Fruit fly (Drosophila melanogaster) whole organism, embryonic: ENCODE measurements around the gene CG43078.

Experiments used
- C15 ChIP-seq: fragments of 200-800 bp; sonication (Bioruptor generic); IDR thresholded peaks from 3 replicates; pipeline ENCODE4 v1.3.6; 2022; ENCODE audit warnings: missing biosample characterization, missing genetic modification characterization
- CG10654 ChIP-seq: fragments of 200-800 bp; sonication (Bioruptor generic); optimal IDR thresholded peaks from 2 replicates; lab custom pipeline; 2016; ENCODE audit warnings: missing biosample characterization, missing genetic modification characterization
- CG11398 ChIP-seq: fragments of 200-800 bp; sonication (Bioruptor generic); optimal IDR thresholded peaks from 2 replicates; lab custom pipeline; 2016; ENCODE audit warnings: missing biosample characterization, missing genetic modification characterization
- CG11696 ChIP-seq: fragments of 200-800 bp; sonication (Bioruptor generic); IDR thresholded peaks from 2 replicates; pipeline ENCODE4 v1.3.6; 2022; ENCODE audit warnings: missing biosample characterization, missing genetic modification characterization
- CG15696 ChIP-seq: fragments of 200-800 bp; sonication (Bioruptor generic); optimal IDR thresholded peaks from 2 replicates; lab custom pipeline; 2019; ENCODE audit warnings: missing biosample characterization, mild to moderate bottlenecking, missing genetic modification characterization, moderate library complexity
- CG17361 ChIP-seq: fragments of 200-800 bp; sonication (Bioruptor generic); IDR thresholded peaks from 3 replicates; pipeline ENCODE4 v1.3.6; 2022; ENCODE audit warnings: missing biosample characterization, missing genetic modification characterization
- CG30431 ChIP-seq: fragments of 200-800 bp; sonication (Bioruptor generic); optimal IDR thresholded peaks from 2 replicates; lab custom pipeline; 2017; ENCODE audit warnings: missing biosample characterization, missing genetic modification characterization
- CG33557 ChIP-seq: fragments of 200-800 bp; sonication (Bioruptor generic); optimal IDR thresholded peaks from 2 replicates; lab custom pipeline; 2019; ENCODE audit warnings: missing biosample characterization, mild to moderate bottlenecking, missing genetic modification characterization, moderate library complexity
- CG4730 ChIP-seq: fragments of 200-800 bp; sonication (Bioruptor generic); IDR thresholded peaks from 2 replicates; pipeline ENCODE4 v1.3.6; 2022; ENCODE audit warnings: missing biosample characterization, missing genetic modification characterization
- CG7357 ChIP-seq: fragments of 200-800 bp; sonication (Bioruptor generic); IDR thresholded peaks from 3 replicates; pipeline ENCODE4 v1.3.6; 2022; ENCODE audit warnings: missing biosample characterization, missing genetic modification characterization
- CG7987 ChIP-seq: fragments of 200-800 bp; sonication (Bioruptor generic); optimal IDR thresholded peaks from 2 replicates; lab custom pipeline; 2018; ENCODE audit warnings: missing biosample characterization, mild to moderate bottlenecking, missing genetic modification characterization, moderate library complexity
- CG8359 ChIP-seq: fragments of 200-800 bp; sonication (Bioruptor generic); optimal IDR thresholded peaks from 2 replicates; lab custom pipeline; 2017; ENCODE audit warnings: missing biosample characterization, mild to moderate bottlenecking, missing genetic modification characterization, borderline replicate concordance
- CG8765 ChIP-seq: fragments of 200-800 bp; sonication (Bioruptor generic); IDR thresholded peaks from 2 replicates; pipeline ENCODE4 v1.3.6; 2022; ENCODE audit warnings: missing biosample characterization, missing genetic modification characterization
- CG8924 ChIP-seq: fragments of 200-800 bp; optimal IDR thresholded peaks from 3 replicates; lab custom pipeline; 2019; ENCODE audit warnings: missing biosample characterization, mild to moderate bottlenecking, missing genetic modification characterization, moderate library complexity
- CG9437 ChIP-seq: fragments of 200-800 bp; sonication (Bioruptor generic); optimal IDR thresholded peaks from 2 replicates; lab custom pipeline; 2018; ENCODE audit warnings: missing biosample characterization, mild to moderate bottlenecking, missing genetic modification characterization
- CG9727 ChIP-seq: fragments of 200-800 bp; sonication (Bioruptor generic); optimal IDR thresholded peaks from 3 replicates; lab custom pipeline; 2017; ENCODE audit warnings: missing biosample characterization, mild to moderate bottlenecking, missing genetic modification characterization
- D19A ChIP-seq: fragments of 200-800 bp; optimal IDR thresholded peaks from 3 replicates; lab custom pipeline; 2019; ENCODE audit warnings: missing biosample characterization, mild to moderate bottlenecking, missing genetic modification characterization, moderate library complexity
- Dfd ChIP-seq, 2 experiments: fragments of >200 bp; optimal IDR thresholded peaks; 2 replicates each; lab custom pipeline; 2017; ENCODE audit warnings: missing biosample characterization in 2 of 2, missing genetic modification characterization in 2 of 2
- GATAe ChIP-seq: fragments of 200-800 bp; sonication (Bioruptor generic); conservative IDR thresholded peaks from 2 replicates; pipeline ENCODE4 v1.3.6; 2022; ENCODE audit warnings: missing biosample characterization, missing genetic modification characterization
- HmgD ChIP-seq: fragments of 200-800 bp; sonication (Bioruptor generic); optimal IDR thresholded peaks from 3 replicates; lab custom pipeline; 2016; ENCODE audit warnings: missing biosample characterization, missing genetic modification characterization
- Hmr ChIP-seq: fragments of 200-800 bp; sonication (Bioruptor generic); optimal IDR thresholded peaks from 3 replicates; lab custom pipeline; 2017; ENCODE audit warnings: mild to moderate bottlenecking, missing biosample characterization, missing genetic modification reagents, missing genetic modification characterization
- Kr ChIP-seq: fragments of 200-800 bp; sonication (Bioruptor generic); optimal IDR thresholded peaks from 2 replicates; lab custom pipeline; 2017; ENCODE audit warnings: missing biosample characterization, mild to moderate bottlenecking, missing genetic modification characterization
- Myb ChIP-seq: fragments of 200-800 bp; sonication (Bioruptor generic); optimal IDR thresholded peaks from 2 replicates; lab custom pipeline; 2016; ENCODE audit warnings: missing biosample characterization, missing genetic modification characterization
- Opbp ChIP-seq: fragments of 200-800 bp; sonication (Bioruptor generic); IDR thresholded peaks from 3 replicates; pipeline ENCODE4 v1.3.6; 2022; ENCODE audit warnings: missing biosample characterization, missing genetic modification characterization; ENCODE audit not compliant: partially characterized antibody
- Pdp1 ChIP-seq, 2 experiments: fragments of 200-800 bp; sonication (Bioruptor generic); optimal IDR thresholded peaks; 3 replicates each; lab custom pipeline; 2016; ENCODE audit warnings: missing biosample characterization in 2 of 2, missing genetic modification characterization in 2 of 2, mild to moderate bottlenecking in 1 of 2, moderate library complexity in 1 of 2
- Ptx1 ChIP-seq: fragments of 200-800 bp; sonication (Bioruptor generic); IDR thresholded peaks from 2 replicates; pipeline ENCODE4 v1.3.6; 2022; ENCODE audit warnings: missing biosample characterization, missing genetic modification characterization
- Sox100B ChIP-seq: fragments of 200-800 bp; sonication (Bioruptor generic); optimal IDR thresholded peaks from 3 replicates; lab custom pipeline; 2018; ENCODE audit warnings: missing biosample characterization, mild to moderate bottlenecking, missing genetic modification characterization
- Spps ChIP-seq: fragments of 200-800 bp; sonication (Bioruptor generic); optimal IDR thresholded peaks from 2 replicates; lab custom pipeline; 2018; ENCODE audit warnings: missing biosample characterization, mild to moderate bottlenecking, missing genetic modification characterization
- dmrt99B ChIP-seq: fragments of 200-800 bp; sonication (Bioruptor generic); optimal IDR thresholded peaks from 2 replicates; lab custom pipeline; 2018; ENCODE audit warnings: missing biosample characterization, mild to moderate bottlenecking, missing genetic modification characterization, moderate library complexity
- fd64A ChIP-seq: fragments of 200-800 bp; sonication (Bioruptor generic); optimal IDR thresholded peaks from 3 replicates; lab custom pipeline; 2018; ENCODE audit warnings: missing biosample characterization, mild to moderate bottlenecking, missing genetic modification characterization
- gfzf ChIP-seq: fragments of 200-800 bp; sonication (Bioruptor generic); optimal IDR thresholded peaks from 2 replicates; lab custom pipeline; 2016; ENCODE audit warnings: missing biosample characterization, mild to moderate bottlenecking, missing genetic modification characterization, moderate library complexity
- hkb ChIP-seq, 2 experiments: fragments of 200-800 bp in 1 of 2; fragments of >200 bp in 1 of 2; sonication (Bioruptor generic) in 1 of 2; IDR thresholded peaks in 1 of 2; optimal IDR thresholded peaks in 1 of 2; 2 replicates each; pipeline versions ENCODE4 v1.3.6 to Lab custom; 2017 to 2022; ENCODE audit warnings: missing biosample characterization in 1 of 2, missing genetic modification characterization in 1 of 2
- inv ChIP-seq: fragments of 200-800 bp; sonication (Bioruptor generic); IDR thresholded peaks from 2 replicates; pipeline ENCODE4 v1.3.6; 2022; ENCODE audit warnings: missing biosample characterization, missing genetic modification characterization; ENCODE audit not compliant: partially characterized antibody
- mirr ChIP-seq: fragments of 200-800 bp; sonication (Bioruptor generic); optimal IDR thresholded peaks from 3 replicates; lab custom pipeline; 2018; ENCODE audit warnings: missing biosample characterization, mild to moderate bottlenecking, missing genetic modification characterization
- mld ChIP-seq: fragments of 200-800 bp; sonication (Bioruptor generic); IDR thresholded peaks from 3 replicates; pipeline ENCODE4 v1.3.6; 2022; ENCODE audit warnings: missing biosample characterization, missing genetic modification characterization; ENCODE audit not compliant: partially characterized antibody
- nerfin-1 ChIP-seq: fragments of 200-800 bp; sonication (Bioruptor generic); optimal IDR thresholded peaks from 3 replicates; lab custom pipeline; 2019; ENCODE audit warnings: missing biosample characterization, mild to moderate bottlenecking, missing genetic modification characterization, moderate library complexity
- nom ChIP-seq: fragments of 200-800 bp; sonication (Bioruptor generic); optimal IDR thresholded peaks from 2 replicates; lab custom pipeline; 2017; ENCODE audit warnings: missing biosample characterization, missing genetic modification characterization, mild to moderate bottlenecking, moderate library complexity, missing genetic modification reagents
- otp ChIP-seq: fragments of 200-800 bp; sonication (Bioruptor generic); IDR thresholded peaks from 3 replicates; pipeline ENCODE4, ENCODE4 v1.3.6; 2022; ENCODE audit warnings: missing biosample characterization, missing genetic modification characterization
- pros ChIP-seq: fragments of 200-800 bp; sonication (Bioruptor generic); optimal IDR thresholded peaks from 3 replicates; lab custom pipeline; 2019; ENCODE audit warnings: missing biosample characterization, mild to moderate bottlenecking, missing genetic modification characterization, moderate library complexity
- sens-2 ChIP-seq: fragments of 200-800 bp; sonication (Bioruptor generic); IDR thresholded peaks from 2 replicates; pipeline ENCODE4 v1.3.6; 2022; ENCODE audit warnings: missing biosample characterization, missing genetic modification characterization
- stc ChIP-seq: fragments of 200-800 bp; sonication (Bioruptor generic); IDR thresholded peaks from 2 replicates; pipeline ENCODE4 v1.3.6; 2022; ENCODE audit warnings: missing biosample characterization, missing genetic modification characterization
- stwl ChIP-seq: fragments of 200-800 bp; sonication (Bioruptor generic); optimal IDR thresholded peaks from 3 replicates; lab custom pipeline; 2018; ENCODE audit warnings: missing biosample characterization, mild to moderate bottlenecking, missing genetic modification characterization, moderate library complexity
- sug ChIP-seq: fragments of 200-800 bp; optimal IDR thresholded peaks from 2 replicates; lab custom pipeline; 2019; ENCODE audit warnings: missing biosample characterization, mild to moderate bottlenecking, missing genetic modification characterization, moderate library complexity
- tin ChIP-seq: fragments of 200-800 bp; sonication (Bioruptor generic); optimal IDR thresholded peaks from 3 replicates; lab custom pipeline; 2016; ENCODE audit warnings: missing biosample characterization, missing genetic modification characterization
- trh ChIP-seq: fragments of 200-800 bp; sonication (Bioruptor generic); optimal IDR thresholded peaks from 2 replicates; lab custom pipeline; 2016; ENCODE audit warnings: missing biosample characterization, missing genetic modification characterization
- vvl ChIP-seq: fragments of 200-800 bp; sonication (Bioruptor generic); IDR thresholded peaks from 2 replicates; pipeline ENCODE4 v1.3.6; 2022; ENCODE audit warnings: missing biosample characterization, missing genetic modification characterization
- wor ChIP-seq: fragments of 200-800 bp; sonication (Bioruptor generic); IDR thresholded peaks from 2 replicates; pipeline ENCODE4 v1.3.6; 2022; ENCODE audit warnings: missing biosample characterization, missing genetic modification characterization
- z ChIP-seq: fragments of 200-800 bp; sonication (Bioruptor generic); IDR thresholded peaks from 3 replicates; pipeline ENCODE4 v1.3.6; 2022; ENCODE audit warnings: missing biosample characterization, missing genetic modification characterization
- zen ChIP-seq: fragments of 200-800 bp; sonication (Bioruptor generic); optimal IDR thresholded peaks from 3 replicates; lab custom pipeline; 2018; ENCODE audit warnings: missing biosample characterization, mild to moderate bottlenecking, missing genetic modification characterization, moderate library complexity
- zfh2 ChIP-seq: fragments of 200-800 bp; sonication (Bioruptor generic); optimal IDR thresholded peaks from 2 replicates; lab custom pipeline; 2016; ENCODE audit warnings: missing biosample characterization, missing genetic modification characterization

Gene CG43078

DNA sequence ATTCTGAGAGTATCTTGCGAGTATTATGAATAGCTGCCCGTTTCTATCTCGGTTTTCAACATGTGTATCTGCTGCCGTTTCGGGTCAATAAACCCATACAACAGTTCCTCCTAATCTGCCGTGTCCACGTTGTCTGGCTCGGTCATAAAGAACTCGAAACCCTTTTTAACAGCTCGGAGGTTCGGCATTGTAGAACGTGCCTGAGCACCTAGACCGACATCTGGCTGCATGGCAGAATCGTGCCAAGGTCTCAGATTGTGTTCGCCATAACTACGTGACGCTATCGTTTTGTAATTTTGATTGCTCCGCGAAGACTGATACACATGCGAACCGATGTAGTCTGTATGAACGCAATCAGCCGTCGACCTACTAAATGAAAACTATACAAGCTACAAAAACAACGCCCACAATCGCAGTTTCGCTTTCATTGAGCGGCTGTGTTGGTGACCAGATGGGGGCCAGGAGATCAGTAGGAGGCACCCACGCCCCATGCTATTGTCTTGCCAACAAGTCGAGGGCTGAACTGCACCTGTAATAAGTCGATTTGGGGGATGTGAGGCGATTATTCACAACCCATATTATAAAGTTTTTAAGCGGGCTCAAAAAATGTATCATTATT lies 22.5 kb upstream of the CG43078 start:
- no peak for TF ChIP-seq CG7987 (GFP tag; lab: Kevin White, UChicago)
- peak; percentile 42; the same call in 1 of the 2 replicates for TF ChIP-seq GATAe (GFP tag; lab: Robert Waterston, UW)
- TF ChIP-seq CG33557 (GFP tag; lab: Kevin White, UChicago), result no peak
- no peak for TF ChIP-seq Dfd (GFP tag; optimal IDR thresholded peaks at IDR 0.05; lab: Kevin White, UChicago)
- no peak for TF ChIP-seq gfzf
- no peak for TF ChIP-seq HmgD (GFP tag; lab: Kevin White, UChicago)
- no peak for TF ChIP-seq inv
- no peak for TF ChIP-seq vvl
- no peak for TF ChIP-seq C15 (GFP tag; lab: Robert Waterston, UW)
- no peak for TF ChIP-seq pros (GFP tag; lab: Kevin White, UChicago)
- no peak for TF ChIP-seq CG8924
- TF ChIP-seq Myb, result no peak
- no peak for TF ChIP-seq CG9727
- TF ChIP-seq CG15696, result no peak
- TF ChIP-seq z (GFP tag; lab: Robert Waterston, UW), result no peak
- no peak for TF ChIP-seq hkb (optimal IDR thresholded peaks at IDR 0.05; lab: Kevin White, UChicago)
- TF ChIP-seq hkb (GFP tag; IDR thresholded peaks at IDR 0.05; lab: Robert Waterston, UW), result 0 out of 2 replicates have a peak, but pooled peaks have one; percentile 17
- TF ChIP-seq Spps (tag; lab: Kevin White, UChicago), result no peak
- TF ChIP-seq CG8765 (GFP tag; lab: Robert Waterston, UW), result no peak
- TF ChIP-seq mld (GFP tag; lab: Robert Waterston, UW), result no peak
- no peak for TF ChIP-seq fd64A
- no peak for TF ChIP-seq CG17361 (GFP tag; lab: Robert Waterston, UW)
- no peak for TF ChIP-seq Sox100B (GFP tag; lab: Kevin White, UChicago)
- TF ChIP-seq CG8359 (GFP tag; lab: Kevin White, UChicago), result no peak
- no peak for TF ChIP-seq Kr (GFP tag; lab: Kevin White, UChicago)
- no peak for TF ChIP-seq otp (GFP tag; lab: Robert Waterston, UW)
- no peak for TF ChIP-seq trh
- TF ChIP-seq stc (GFP tag; lab: Robert Waterston, UW), result no peak
- TF ChIP-seq Ptx1 (GFP tag; lab: Robert Waterston, UW), result no peak
- TF ChIP-seq nom (GFP tag; lab: Kevin White, UChicago), result no peak
- no peak for TF ChIP-seq CG9437 (GFP tag; lab: Kevin White, UChicago)
- no peak for TF ChIP-seq Opbp (GFP tag; lab: Robert Waterston, UW)
- TF ChIP-seq stwl, result no peak
- no peak for TF ChIP-seq CG4730 (GFP tag; lab: Robert Waterston, UW)
- TF ChIP-seq Hmr (GFP tag; lab: Kevin White, UChicago), result no peak
- no peak for TF ChIP-seq sens-2
- TF ChIP-seq Pdp1 (GFP tag; optimal IDR thresholded peaks at IDR 0.05; lab: Kevin White, UChicago), result peak in 1 of 2 experiments; percentile 62
- TF ChIP-seq dmrt99B (tag; lab: Kevin White, UChicago), result no peak
- TF ChIP-seq sug (tag; lab: Kevin White, UChicago), result peak; percentile 66
- TF ChIP-seq CG11696 (GFP tag; lab: Robert Waterston, UW), result no peak
- no peak for TF ChIP-seq nerfin-1 (tag; lab: Kevin White, UChicago)
- TF ChIP-seq zfh2 (GFP tag; lab: Kevin White, UChicago), result no peak
- peak; percentile 49 for TF ChIP-seq mirr
- TF ChIP-seq CG30431 (GFP tag; lab: Kevin White, UChicago), result no peak
- no peak for TF ChIP-seq CG11398 (GFP tag; lab: Kevin White, UChicago)
- TF ChIP-seq tin (GFP tag; lab: Kevin White, UChicago), result no peak
- TF ChIP-seq zen (tag; lab: Kevin White, UChicago), result no peak
- TF ChIP-seq D19A, result no peak
- TF ChIP-seq wor (GFP tag; lab: Robert Waterston, UW), result no peak
- TF ChIP-seq CG10654 (GFP tag; lab: Kevin White, UChicago), result no peak
- no peak for TF ChIP-seq CG7357
